Fruit fly (Drosophila melanogaster): ENCODE results near the gene CG16723.

The CG16723 gene

dm6 chr3R:23592669-23593068 is 3.4 kb downstream of the CG16723 start, which contains the start of gene CG33337:
TSS of gene CG33337 (minus strand) at chr3R:23592769.
- TF ChIP-seq Sin3A (optimal IDR thresholded peaks at IDR 0.05): no peak
- no peak for TF ChIP-seq h (optimal IDR thresholded peaks at IDR 0.05)
- no peak for TF ChIP-seq psq (optimal IDR thresholded peaks at IDR 0.05)
- TF ChIP-seq Myc (optimal IDR thresholded peaks at IDR 0.05): no peak
- no peak for TF ChIP-seq insv (optimal IDR thresholded peaks at IDR 0.05)
- TF ChIP-seq ttk (optimal IDR thresholded peaks at IDR 0.05): no peak

dm6 chr3R:23589719-23590118 is 6.4 kb downstream of the CG16723 start, which contains the start of gene CG10182:
TSS of gene CG10182 (minus strand) at chr3R:23589819.
- TF ChIP-seq insv (optimal IDR thresholded peaks at IDR 0.05) (no peak), h (optimal IDR thresholded peaks at IDR 0.05) (no peak), Sin3A (optimal IDR thresholded peaks at IDR 0.05) (no peak), Myc (optimal IDR thresholded peaks at IDR 0.05) (no peak), ttk (optimal IDR thresholded peaks at IDR 0.05) (no peak), psq (optimal IDR thresholded peaks at IDR 0.05) (no peak)

DNA sequence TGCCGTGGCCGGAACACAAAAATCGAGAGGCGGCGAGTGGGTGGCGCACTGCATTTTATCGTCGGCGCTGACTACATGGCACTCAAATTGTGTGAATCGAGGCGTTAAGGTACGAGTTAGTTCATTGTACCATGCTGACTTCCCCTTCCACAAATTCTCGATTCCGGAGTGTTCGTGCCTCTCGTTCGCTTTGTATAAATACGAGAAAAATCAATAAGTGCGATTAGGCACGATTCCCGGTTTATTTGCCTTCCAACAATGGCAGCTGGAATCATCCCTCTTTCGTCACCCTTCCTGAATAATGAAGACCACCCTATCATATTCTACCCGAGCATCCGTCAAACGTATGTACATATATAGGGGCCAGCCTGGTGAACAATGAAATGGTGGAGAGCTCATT is 19.5 kb downstream of the CG16723 start:
- no peak for TF ChIP-seq h (optimal IDR thresholded peaks at IDR 0.05)
- TF ChIP-seq insv (optimal IDR thresholded peaks at IDR 0.05): no peak
- TF ChIP-seq Sin3A (optimal IDR thresholded peaks at IDR 0.05): no peak
- TF ChIP-seq Myc (optimal IDR thresholded peaks at IDR 0.05): no peak
- no peak for TF ChIP-seq psq (optimal IDR thresholded peaks at IDR 0.05)
- TF ChIP-seq ttk (optimal IDR thresholded peaks at IDR 0.05): no peak

dm6 chr3R:23569195-23569594 is 26.9 kb downstream of the CG16723 start:
- no peak for TF ChIP-seq h (optimal IDR thresholded peaks at IDR 0.05)
- TF ChIP-seq Myc (optimal IDR thresholded peaks at IDR 0.05): no peak
- no peak for TF ChIP-seq psq (optimal IDR thresholded peaks at IDR 0.05)
- TF ChIP-seq insv (optimal IDR thresholded peaks at IDR 0.05): no peak
- TF ChIP-seq ttk (optimal IDR thresholded peaks at IDR 0.05): no peak
- no peak for TF ChIP-seq Sin3A (optimal IDR thresholded peaks at IDR 0.05)

DNA sequence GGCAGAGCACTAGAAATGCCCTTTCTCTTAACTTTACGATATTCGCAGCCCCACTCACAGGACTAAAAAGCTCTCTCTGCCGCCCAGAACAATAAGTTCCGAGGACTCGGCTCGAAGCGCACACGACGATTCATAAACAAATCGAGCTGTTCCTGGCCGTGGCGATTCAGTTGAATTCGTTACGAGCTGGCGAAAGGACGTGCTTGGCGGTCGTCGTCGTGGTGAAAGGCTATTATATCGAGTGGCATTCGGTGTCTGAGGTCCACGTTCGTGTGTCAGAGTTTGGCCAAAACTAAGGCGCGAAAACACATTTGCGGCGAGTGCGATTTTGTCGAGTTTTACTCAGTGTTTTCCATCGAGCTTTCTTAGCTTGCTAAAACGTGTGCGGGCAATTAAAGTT is 38.8 kb downstream of the CG16723 start, which contains the start of gene beat-IV:
TSS of gene beat-IV (plus strand) at position 169 of the 400 bp plus-strand sequence.
- TF ChIP-seq ttk (optimal IDR thresholded peaks at IDR 0.05): no peak
- no peak for TF ChIP-seq h (optimal IDR thresholded peaks at IDR 0.05)
- TF ChIP-seq Myc (optimal IDR thresholded peaks at IDR 0.05): no peak
- no peak for TF ChIP-seq Sin3A (optimal IDR thresholded peaks at IDR 0.05)
- no peak for TF ChIP-seq psq (optimal IDR thresholded peaks at IDR 0.05)
- no peak for TF ChIP-seq insv (optimal IDR thresholded peaks at IDR 0.05)

DNA sequence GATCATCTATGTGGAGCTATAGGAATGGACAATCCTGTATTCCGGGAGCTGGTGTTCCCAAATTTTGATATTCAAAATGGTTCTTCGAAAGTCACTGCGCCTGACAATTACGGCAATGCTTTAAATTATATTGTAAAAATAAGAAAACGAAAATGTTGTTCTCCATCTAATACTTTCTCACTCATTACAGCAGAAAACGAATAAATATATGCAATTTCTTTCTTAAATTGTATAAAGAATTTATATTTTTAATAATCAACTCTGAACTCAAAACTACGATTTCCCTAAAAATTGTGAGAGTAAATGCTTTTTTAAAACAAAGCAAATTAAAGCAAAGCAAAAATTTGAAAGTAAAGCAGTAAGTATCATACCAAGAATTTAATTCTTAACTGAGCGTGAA is 39.2 kb downstream of the CG16723 start, which contains the start of gene CG10164:
TSS of gene CG10164 (minus strand) at position 101 of the 400 bp plus-strand sequence.
- TF ChIP-seq Sin3A (optimal IDR thresholded peaks at IDR 0.05): no peak
- no peak for TF ChIP-seq Myc (optimal IDR thresholded peaks at IDR 0.05)
- TF ChIP-seq psq (optimal IDR thresholded peaks at IDR 0.05): no peak
- no peak for TF ChIP-seq insv (optimal IDR thresholded peaks at IDR 0.05)
- no peak for TF ChIP-seq ttk (optimal IDR thresholded peaks at IDR 0.05)
- TF ChIP-seq h (optimal IDR thresholded peaks at IDR 0.05): no peak
